Worm (Caenorhabditis elegans): ENCODE data around the gene C15H11.13.

The C15H11.13 gene

ce11 chrV:14421325-14421724 is 26.5 kb downstream of the C15H11.13 start, which contains the start of gene dhs-22:
Gene dhs-22 (minus strand): TSS chrV:14421440.
- TF ChIP-seq elt-2 (tag; optimal IDR thresholded peaks at IDR 0.05) (peak; percentile 36), pha-4 (tag; optimal IDR thresholded peaks at IDR 0.05) (peak; percentile 10), ztf-11 (tag; optimal IDR thresholded peaks at IDR 0.05) (no peak)

- TF ChIP-seq fkh-10 (GFP tag; optimal IDR thresholded peaks at IDR 0.05), result no peak
- peak; percentile 6 for TF ChIP-seq elt-2 (tag; optimal IDR thresholded peaks at IDR 0.05)
Observed at ce11 chrV:14422317-14422716, 27.5 kb downstream of the C15H11.13 start, which contains the start of gene pas-1. Gene pas-1 (minus strand): TSS chrV:14422618.

ce11 chrV:14423268-14423667 is 28.4 kb downstream of the C15H11.13 start, which contains the start of gene rpoa-12:
Gene rpoa-12 (minus strand): TSS chrV:14423304.
- TF ChIP-seq snpc-4 (tag; optimal IDR thresholded peaks at IDR 0.05) (peak; percentile 24), fkh-2 (tag; optimal IDR thresholded peaks at IDR 0.05) (no peak), skn-1 (tag; optimal IDR thresholded peaks at IDR 0.05) (peak; percentile 98), nhr-25 (tag; optimal IDR thresholded peaks at IDR 0.05) (peak; percentile 68), nhr-23 (tag; optimal IDR thresholded peaks at IDR 0.05) (peak; percentile 51), pha-4 (tag; optimal IDR thresholded peaks at IDR 0.05) (peak; percentile 52), ceh-28 (tag; optimal IDR thresholded peaks at IDR 0.05) (no peak), nfya-1 (tag; optimal IDR thresholded peaks at IDR 0.05; ENCODE audit: insufficient read depth) (peak; percentile 46), lin-15B (tag; optimal IDR thresholded peaks at IDR 0.05) (peak; percentile 64), nhr-43 (tag; optimal IDR thresholded peaks at IDR 0.05; ENCODE audit: poor library complexity, severe bottlenecking) (peak; percentile 19)

ce11 chrV:14424958-14425492 is 30.2 kb downstream of the C15H11.13 start, which contains the start of gene rrsr-1:
Gene rrsr-1 (minus strand): TSS chrV:14425008.
- TF ChIP-seq daf-12 (tag; optimal IDR thresholded peaks at IDR 0.05) (no peak), ceh-28 (tag; optimal IDR thresholded peaks at IDR 0.05) (no peak), unc-39 (tag; optimal IDR thresholded peaks at IDR 0.05) (no peak), nfya-1 (tag; optimal IDR thresholded peaks at IDR 0.05; ENCODE audit: insufficient read depth) (no peak), sea-2 (GFP tag; optimal IDR thresholded peaks at IDR 0.05) (no peak), eor-1 (tag; optimal IDR thresholded peaks at IDR 0.05) (no peak), nhr-25 (tag; optimal IDR thresholded peaks at IDR 0.05) (no peak), nhr-77 (tag; optimal IDR thresholded peaks at IDR 0.05) (no peak), lin-15B (tag; optimal IDR thresholded peaks at IDR 0.05) (peak; percentile 5), aly-2 (tag; optimal IDR thresholded peaks at IDR 0.05) (no peak), pqm-1 (tag; optimal IDR thresholded peaks at IDR 0.05) (no peak), nhr-237 (tag; optimal IDR thresholded peaks at IDR 0.05) (no peak), egl-5 (tag; optimal IDR thresholded peaks at IDR 0.05) (peak; percentile 46), ceh-16 (tag; optimal IDR thresholded peaks at IDR 0.05) (no peak), mdl-1 (tag; optimal IDR thresholded peaks at IDR 0.05) (no peak), snpc-4 (tag; optimal IDR thresholded peaks at IDR 0.05) (peak; percentile 54), jun-1 (tag; optimal IDR thresholded peaks at IDR 0.05) (no peak), fkh-10 (GFP tag; optimal IDR thresholded peaks at IDR 0.05) (no peak), fkh-2 (tag; optimal IDR thresholded peaks at IDR 0.05) (no peak), zag-1 (tag; optimal IDR thresholded peaks at IDR 0.05) (no peak), mml-1 (tag; optimal IDR thresholded peaks at IDR 0.05) (no peak), nhr-43 (tag; optimal IDR thresholded peaks at IDR 0.05; ENCODE audit: poor library complexity, severe bottlenecking) (peak; percentile 53), egl-27 (tag; optimal IDR thresholded peaks at IDR 0.05) (no peak), nhr-76 (tag; optimal IDR thresholded peaks at IDR 0.05) (no peak), ztf-4 (tag; optimal IDR thresholded peaks at IDR 0.05) (no peak)

- no peak for TF ChIP-seq skn-1 (tag; optimal IDR thresholded peaks at IDR 0.05)
- TF ChIP-seq ztf-11 (tag; optimal IDR thresholded peaks at IDR 0.05), result no peak
- no peak for TF ChIP-seq nhr-11 (tag; optimal IDR thresholded peaks at IDR 0.05)
- no peak for TF ChIP-seq ceh-16 (tag; optimal IDR thresholded peaks at IDR 0.05)
- TF ChIP-seq lin-15B (tag; optimal IDR thresholded peaks at IDR 0.05), result no peak
- TF ChIP-seq fos-1 (tag; optimal IDR thresholded peaks at IDR 0.05), result no peak
- TF ChIP-seq nhr-23 (tag; optimal IDR thresholded peaks at IDR 0.05), result no peak
- TF ChIP-seq lsy-12 (tag; optimal IDR thresholded peaks at IDR 0.05), result no peak
- no peak for TF ChIP-seq snpc-4 (tag; optimal IDR thresholded peaks at IDR 0.05)
- TF ChIP-seq nhr-77 (tag; optimal IDR thresholded peaks at IDR 0.05), result no peak
- TF ChIP-seq hmg-11 (tag; optimal IDR thresholded peaks at IDR 0.05), result no peak
- TF ChIP-seq ztf-4 (tag; optimal IDR thresholded peaks at IDR 0.05), result no peak
- no peak for TF ChIP-seq egl-27 (tag; optimal IDR thresholded peaks at IDR 0.05)
- no peak for TF ChIP-seq R02D3.7 (tag; optimal IDR thresholded peaks at IDR 0.05)
- no peak for TF ChIP-seq nfya-1 (tag; optimal IDR thresholded peaks at IDR 0.05; ENCODE audit: insufficient read depth)
- TF ChIP-seq mdl-1 (tag; optimal IDR thresholded peaks at IDR 0.05), result no peak
- no peak for TF ChIP-seq sea-2 (GFP tag; optimal IDR thresholded peaks at IDR 0.05)
- TF ChIP-seq lin-39 (tag; optimal IDR thresholded peaks at IDR 0.05), result no peak
Observed at ce11 chrV:14426013-14426412, 31.2 kb downstream of the C15H11.13 start.

Data from whole organism, L3 larva.